Worm (Caenorhabditis elegans): ENCODE measurements around the gene C25D7.15.

C25D7.15 gene

DNA sequence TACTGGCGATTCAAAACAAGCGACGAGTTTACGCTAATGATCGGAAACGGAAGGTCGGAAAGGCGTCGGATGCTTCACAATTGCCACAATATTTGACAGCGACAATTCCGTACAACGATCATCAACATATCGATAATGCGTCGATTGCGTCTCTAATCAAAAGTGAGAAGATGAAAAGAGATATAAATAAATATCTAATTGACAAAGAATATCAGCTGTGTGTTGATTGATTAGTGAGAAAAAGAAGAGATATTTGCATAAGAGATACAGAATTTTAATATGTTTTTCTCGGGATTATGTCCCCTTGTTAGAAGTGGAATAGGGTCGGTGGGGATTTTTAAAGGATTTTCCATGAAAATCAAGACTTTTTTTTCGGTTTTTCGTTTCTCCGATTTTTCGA is 19.0 kb downstream of the C25D7.15 start:
- TF ChIP-seq sma-9 (GFP tag; optimal IDR thresholded peaks at IDR 0.05) (no peak), sma-9 (tag; optimal IDR thresholded peaks at IDR 0.05) (no peak), R02D3.7 (tag; optimal IDR thresholded peaks at IDR 0.05) (no peak), dmd-4 (tag; optimal IDR thresholded peaks at IDR 0.05) (no peak), skn-1 (tag; optimal IDR thresholded peaks at IDR 0.05) (no peak), nhr-10 (tag; optimal IDR thresholded peaks at IDR 0.05) (no peak), egl-27 (tag; optimal IDR thresholded peaks at IDR 0.05) (no peak), snpc-4 (tag; optimal IDR thresholded peaks at IDR 0.05) (no peak), ztf-4 (tag; optimal IDR thresholded peaks at IDR 0.05) (no peak), nhr-21 (tag; optimal IDR thresholded peaks at IDR 0.05) (no peak), unc-39 (tag; optimal IDR thresholded peaks at IDR 0.05) (no peak)

DNA sequence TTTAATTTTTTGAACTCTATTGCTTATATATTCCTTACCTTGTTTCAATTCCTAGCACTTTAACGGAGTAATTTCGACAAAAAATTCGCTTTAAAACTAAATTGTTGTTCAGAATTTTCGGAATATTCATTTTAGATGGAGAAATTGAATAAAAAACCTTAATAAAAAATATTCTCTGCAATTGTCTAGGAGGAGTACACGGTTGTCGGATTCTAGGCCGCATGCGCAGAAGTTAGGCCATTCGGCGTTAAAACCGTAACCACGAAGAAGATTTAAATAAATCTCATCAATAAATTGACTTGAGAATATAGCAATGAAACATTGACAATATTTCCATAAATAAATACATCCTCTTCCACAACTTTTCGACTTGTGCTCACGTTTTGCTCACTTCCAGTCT is 22.7 kb downstream of the C25D7.15 start, which contains the start of the genes C01G10.10 and C01G10.9:
Gene C01G10.10, minus strand, starts transcription at position 151 of the 400 bp plus-strand sequence.
Gene C01G10.9, plus strand, starts transcription at position 240 of the 400 bp plus-strand sequence.
- TF ChIP-seq unc-62 (GFP tag; optimal IDR thresholded peaks at IDR 0.05) (no peak), egl-27 (tag; optimal IDR thresholded peaks at IDR 0.05) (no peak), aly-2 (tag; optimal IDR thresholded peaks at IDR 0.05) (no peak), ceh-82 (tag; optimal IDR thresholded peaks at IDR 0.05) (no peak), Y55F3AM.14 (GFP tag; optimal IDR thresholded peaks at IDR 0.05) (no peak), mdl-1 (tag; optimal IDR thresholded peaks at IDR 0.05) (no peak), alr-1 (tag; optimal IDR thresholded peaks at IDR 0.05) (no peak), elt-3 (tag; optimal IDR thresholded peaks at IDR 0.05) (no peak), lin-39 (tag; optimal IDR thresholded peaks at IDR 0.05) (no peak), nhr-23 (tag; optimal IDR thresholded peaks at IDR 0.05) (no peak), crh-2 (tag; optimal IDR thresholded peaks at IDR 0.05) (peak; percentile 45), sem-4 (tag; optimal IDR thresholded peaks at IDR 0.05) (peak; percentile 41), dmd-4 (tag; optimal IDR thresholded peaks at IDR 0.05) (no peak), peb-1 (tag; optimal IDR thresholded peaks at IDR 0.05) (no peak), nhr-12 (tag; optimal IDR thresholded peaks at IDR 0.05) (no peak), ztf-4 (tag; optimal IDR thresholded peaks at IDR 0.05) (no peak), sma-3 (GFP tag; optimal IDR thresholded peaks at IDR 0.05) (peak; percentile 68), ZK546.5 (tag; optimal IDR thresholded peaks at IDR 0.05) (no peak), mab-5 (tag; optimal IDR thresholded peaks at IDR 0.05) (no peak), C34F6.9 (tag; optimal IDR thresholded peaks at IDR 0.05) (peak; percentile 64), ceh-16 (tag; optimal IDR thresholded peaks at IDR 0.05) (peak; percentile 13), nhr-6 (tag; optimal IDR thresholded peaks at IDR 0.05) (no peak), nhr-129 (tag; optimal IDR thresholded peaks at IDR 0.05) (no peak), nhr-11 (tag; optimal IDR thresholded peaks at IDR 0.05) (no peak), lsy-2 (tag; optimal IDR thresholded peaks at IDR 0.05) (peak; percentile 13 to 75), lin-11 (tag; optimal IDR thresholded peaks at IDR 0.05) (no peak), elt-1 (tag; optimal IDR thresholded peaks at IDR 0.05) (no peak), ama-1 (optimal IDR thresholded peaks at IDR 0.05) (no peak), blmp-1 (tag; optimal IDR thresholded peaks at IDR 0.05; ENCODE audit: insufficient read depth) (no peak), gmeb-1 (tag; optimal IDR thresholded peaks at IDR 0.05) (peak; percentile 47), nhr-21 (tag; optimal IDR thresholded peaks at IDR 0.05) (no peak), fos-1 (tag; optimal IDR thresholded peaks at IDR 0.05) (peak; percentile 9), nhr-237 (tag; optimal IDR thresholded peaks at IDR 0.05) (no peak), ztf-11 (tag; optimal IDR thresholded peaks at IDR 0.05) (no peak), F13H6.1 (tag; optimal IDR thresholded peaks at IDR 0.05) (peak; percentile 73), sma-9 (GFP tag; optimal IDR thresholded peaks at IDR 0.05) (peak; percentile 82), sma-9 (tag; optimal IDR thresholded peaks at IDR 0.05) (no peak), unc-39 (tag; optimal IDR thresholded peaks at IDR 0.05) (no peak), nhr-10 (tag; optimal IDR thresholded peaks at IDR 0.05) (no peak), mbf-1 (tag; optimal IDR thresholded peaks at IDR 0.05) (no peak), ztf-1 (GFP tag; conservative IDR thresholded peaks at IDR 0.05) (no peak), unc-55 (GFP tag; optimal IDR thresholded peaks at IDR 0.05) (peak; percentile 47), snpc-4 (tag; optimal IDR thresholded peaks at IDR 0.05) (peak; percentile 50), nhr-77 (tag; optimal IDR thresholded peaks at IDR 0.05) (no peak), R02D3.7 (tag; optimal IDR thresholded peaks at IDR 0.05) (no peak), skn-1 (tag; optimal IDR thresholded peaks at IDR 0.05) (no peak), lin-13 (GFP tag; optimal IDR thresholded peaks at IDR 0.05) (peak; percentile 51), nhr-25 (tag; optimal IDR thresholded peaks at IDR 0.05) (peak; percentile 46), zag-1 (tag; optimal IDR thresholded peaks at IDR 0.05) (no peak)
